Fruit fly (Drosophila melanogaster): ENCODE data around the gene CG32536.
A peak's percentile ranks its signal among the peaks of the same experiment; 100 is the strongest.

The CG32536 gene

dm6 chrX:19281271-19281670 lies 4.6 kb upstream of the CG32536 start (continued):
- TF ChIP-seq CG6791 (GFP tag; IDR thresholded peaks at IDR 0.05; ENCODE audit: partially characterized antibody) (no peak), Blimp-1 (GFP tag; optimal IDR thresholded peaks at IDR 0.05) (no peak), repo (GFP tag; optimal IDR thresholded peaks at IDR 0.05) (no peak), CG1024 (GFP tag; IDR thresholded peaks at IDR 0.05) (no peak), CG6254 (GFP tag; optimal IDR thresholded peaks at IDR 0.05) (peak; percentile 9), mam (GFP tag; optimal IDR thresholded peaks at IDR 0.05) (no peak), CG1792 (GFP tag; optimal IDR thresholded peaks at IDR 0.05) (no peak), CG2889 (GFP tag; IDR thresholded peaks at IDR 0.05) (no peak), C15 (GFP tag; IDR thresholded peaks at IDR 0.05) (no peak), mld (GFP tag; IDR thresholded peaks at IDR 0.05; ENCODE audit: partially characterized antibody) (no peak), Gsc (GFP tag; IDR thresholded peaks at IDR 0.05) (no peak), CG1647 (GFP tag; optimal IDR thresholded peaks at IDR 0.05) (no peak), croc (GFP tag; conservative IDR thresholded peaks at IDR 0.05) (no peak), CG12299 (tag; optimal IDR thresholded peaks at IDR 0.05) (no peak), tx (GFP tag; optimal IDR thresholded peaks at IDR 0.05) (no peak), CG2199 (GFP tag; IDR thresholded peaks at IDR 0.05) (no peak), CG18764 (GFP tag; optimal IDR thresholded peaks at IDR 0.05) (no peak), vvl (GFP tag; IDR thresholded peaks at IDR 0.05) (peak; percentile 59), CG9215 (GFP tag; IDR thresholded peaks at IDR 0.05) (no peak), ci (GFP tag; IDR thresholded peaks at IDR 0.05) (no peak), pan (optimal IDR thresholded peaks at IDR 0.05) (no peak), pan (GFP tag; optimal IDR thresholded peaks at IDR 0.05 in 1 of 2, IDR thresholded peaks at IDR 0.05 in 1 of 2) (peak in 1 of 2 experiments; percentile 45), Dek (tag; optimal IDR thresholded peaks at IDR 0.05) (no peak), Elba2 (GFP tag; optimal IDR thresholded peaks at IDR 0.05) (no peak), NfI (GFP tag; optimal IDR thresholded peaks at IDR 0.05) (peak; percentile 25), CG4820 (GFP tag; optimal IDR thresholded peaks at IDR 0.05) (no peak), Fer1 (GFP tag; optimal IDR thresholded peaks at IDR 0.05) (peak; percentile 3), CG9932 (GFP tag; IDR thresholded peaks at IDR 0.05) (peak; percentile 34; the same call in 1 of the 2 replicates), CG14667 (GFP tag; IDR thresholded peaks at IDR 0.05) (no peak), CoRest (tag; optimal IDR thresholded peaks at IDR 0.05) (peak; percentile 14), Xbp1 (GFP tag; optimal IDR thresholded peaks at IDR 0.05) (peak; percentile 35), CG8924 (tag; optimal IDR thresholded peaks at IDR 0.05) (peak; percentile 12), CG12391 (tag; optimal IDR thresholded peaks at IDR 0.05) (peak; percentile 12), sd (tag; optimal IDR thresholded peaks at IDR 0.05) (peak; percentile 47), Trl (optimal IDR thresholded peaks at IDR 0.05) (no peak), Trl (GFP tag; optimal IDR thresholded peaks at IDR 0.05) (no peak), Dip3 (GFP tag; optimal IDR thresholded peaks at IDR 0.05) (no peak), Rx (GFP tag; IDR thresholded peaks at IDR 0.05) (no peak), CG12219 (GFP tag; optimal IDR thresholded peaks at IDR 0.05) (peak; percentile 5), Drgx (GFP tag; IDR thresholded peaks at IDR 0.05) (no peak), seq (GFP tag; IDR thresholded peaks at IDR 0.05) (no peak), zfh2 (GFP tag; optimal IDR thresholded peaks at IDR 0.05) (no peak), disco-r (GFP tag; optimal IDR thresholded peaks at IDR 0.05) (no peak), Gug (GFP tag; IDR thresholded peaks at IDR 0.05) (peak; percentile 28; the same call in 1 of the 4 replicates), CG16815 (GFP tag; optimal IDR thresholded peaks at IDR 0.05) (no peak), CG33213 (GFP tag; optimal IDR thresholded peaks at IDR 0.05) (no peak), CG13424 (tag; optimal IDR thresholded peaks at IDR 0.05) (peak; percentile 6), Xrp1 (GFP tag; IDR thresholded peaks at IDR 0.05) (peak; percentile 34; the same call in 1 of the 2 replicates), CG3847 (GFP tag; IDR thresholded peaks at IDR 0.05) (no peak), CG4360 (GFP tag; IDR thresholded peaks at IDR 0.05) (no peak), Ets65A (GFP tag) (peak; percentile 66), h (optimal IDR thresholded peaks at IDR 0.05) (no peak), run (tag; optimal IDR thresholded peaks at IDR 0.05) (no peak), br (optimal IDR thresholded peaks at IDR 0.05) (no peak)

Data from whole organism, embryonic.